Worm (Caenorhabditis elegans) whole organism, L4 larva: ENCODE measurements around the gene ifa-3.

Source experiments
- T20F7.1 ChIP-seq: fragments of 200-800 bp; sonication (Bioruptor generic); optimal IDR thresholded peaks from 2 replicates; lab custom pipeline; 2018; ENCODE audit warnings: mild to moderate bottlenecking, missing genetic modification characterization, missing compliant biosample characterization
- T26A8.4 ChIP-seq: fragments of 200-800 bp; sonication (Bioruptor generic); IDR thresholded peaks from 2 replicates; pipeline ENCODE4 v1.3.6; 2022; ENCODE audit warnings: missing genetic modification characterization, missing compliant biosample characterization
- Y105C5A.15 ChIP-seq: fragments of 200-800 bp; sonication (Bioruptor generic); IDR thresholded peaks from 2 replicates; pipeline ENCODE4 v1.3.6; 2022; ENCODE audit warnings: missing genetic modification characterization, missing compliant biosample characterization
- Y5F2A.4 ChIP-seq: fragments of 200-800 bp; sonication (Bioruptor generic); optimal IDR thresholded peaks from 2 replicates; lab custom pipeline; 2018; ENCODE audit warnings: mild to moderate bottlenecking, missing genetic modification characterization, missing compliant biosample characterization
- Y75B8A.6 ChIP-seq: fragments of 200-800 bp; sonication (Bioruptor generic); IDR thresholded peaks from 2 replicates; pipeline ENCODE4 v1.3.6; 2022; ENCODE audit warnings: missing genetic modification reagents, missing genetic modification characterization, missing compliant biosample characterization
- ama-1 ChIP-seq: fragments of 150-350 bp; optimal IDR thresholded peaks from 2 replicates; lab custom pipeline; 2014; ENCODE audit warnings: inconsistent platforms, mixed read lengths
- arid-1 ChIP-seq: fragments of 200-800 bp; sonication (Bioruptor generic); conservative IDR thresholded peaks from 2 replicates; pipeline ENCODE4 v1.3.6; 2022; ENCODE audit warnings: missing genetic modification reagents, missing genetic modification characterization, missing compliant biosample characterization
- attf-4 ChIP-seq: sonication (generic microtip); optimal IDR thresholded peaks from 3 replicates; lab custom pipeline; 2017; ENCODE audit warnings: missing biosample characterization, missing genetic modification characterization
- ceh-44 ChIP-seq: fragments of 200-800 bp; sonication (Bioruptor generic); IDR thresholded peaks from 2 replicates; pipeline ENCODE4 v1.3.6; 2022; ENCODE audit warnings: missing genetic modification reagents, missing genetic modification characterization, missing compliant biosample characterization
- cey-2 ChIP-seq: sonication (generic microtip); optimal IDR thresholded peaks from 3 replicates; lab custom pipeline; 2017; ENCODE audit warnings: missing genetic modification characterization, mild to moderate bottlenecking, missing compliant biosample characterization, antibody characterized with exemption, borderline replicate concordance; ENCODE audit not compliant: insufficient read depth
- daf-12 ChIP-seq: fragments of 150-350 bp; optimal IDR thresholded peaks from 2 replicates; lab custom pipeline; 2014; ENCODE audit warnings: missing biosample characterization, missing genetic modification reagents, missing genetic modification characterization
- dmd-6 ChIP-seq: fragments of 200-800 bp; sonication (Bioruptor generic); IDR thresholded peaks from 2 replicates; pipeline ENCODE4 v1.3.6; 2022; ENCODE audit warnings: missing genetic modification reagents, missing genetic modification characterization, missing compliant biosample characterization
- dmd-8 ChIP-seq: fragments of 200-800 bp; sonication (Bioruptor generic); IDR thresholded peaks from 2 replicates; pipeline ENCODE4 v1.3.6; 2022; ENCODE audit warnings: missing genetic modification characterization, missing compliant biosample characterization
- duxl-1 ChIP-seq: sonication (generic microtip); optimal IDR thresholded peaks from 2 replicates; lab custom pipeline; 2016; ENCODE audit warnings: mild to moderate bottlenecking, missing genetic modification characterization, moderate library complexity, missing compliant biosample characterization; ENCODE audit not compliant: poor library complexity
- dve-1 ChIP-seq: sonication (generic microtip); optimal IDR thresholded peaks from 2 replicates; lab custom pipeline; 2017; ENCODE audit warnings: antibody characterized with exemption, mild to moderate bottlenecking, missing genetic modification characterization, missing compliant biosample characterization; ENCODE audit not compliant: insufficient read depth
- fos-1 ChIP-seq: fragments of 150-350 bp; optimal IDR thresholded peaks from 2 replicates; lab custom pipeline; 2014; ENCODE audit warnings: missing biosample characterization, missing genetic modification characterization
- hlh-11 ChIP-seq: fragments of 200-800 bp; sonication (Bioruptor generic); optimal IDR thresholded peaks from 2 replicates; lab custom pipeline; 2018; ENCODE audit warnings: mild to moderate bottlenecking, missing genetic modification characterization, missing compliant biosample characterization
- hmg-1.1 ChIP-seq: fragments of 200-800 bp; sonication (Bioruptor generic); IDR thresholded peaks from 2 replicates; pipeline ENCODE4 v1.3.6; 2022; ENCODE audit warnings: missing genetic modification reagents, missing genetic modification characterization, missing compliant biosample characterization
- jun-1 ChIP-seq: fragments of 150-350 bp; optimal IDR thresholded peaks from 2 replicates; lab custom pipeline; 2014; ENCODE audit warnings: missing biosample characterization, missing genetic modification reagents, missing genetic modification characterization
- lim-7 ChIP-seq: fragments of 200-800 bp; sonication (Bioruptor generic); IDR thresholded peaks from 2 replicates; pipeline ENCODE4 v1.3.6; 2022; ENCODE audit warnings: missing genetic modification characterization, missing compliant biosample characterization
- lin-15B ChIP-seq: fragments of 150-350 bp; sonication (generic microtip); optimal IDR thresholded peaks from 3 replicates; lab custom pipeline; 2014; ENCODE audit warnings: missing biosample characterization, missing genetic modification characterization
- lin-38 ChIP-seq: fragments of 200-800 bp; sonication (Bioruptor generic); IDR thresholded peaks from 2 replicates; pipeline ENCODE4 v1.3.6; 2022; ENCODE audit warnings: missing genetic modification reagents, missing genetic modification characterization, missing compliant biosample characterization
- lir-3 ChIP-seq: sonication (generic microtip); optimal IDR thresholded peaks from 2 replicates; lab custom pipeline; 2016; ENCODE audit warnings: mild to moderate bottlenecking, missing genetic modification characterization, missing compliant biosample characterization
- madf-5 ChIP-seq, 2 experiments: fragments of 200-800 bp; sonication (Bioruptor generic); IDR thresholded peaks; 2 replicates each; pipeline ENCODE4 v1.3.6; 2022; ENCODE audit warnings: missing compliant biosample characterization in 2 of 2, missing genetic modification characterization in 2 of 2
- mdl-1 ChIP-seq, 2 experiments: fragments of 150-350 bp in 1 of 2; sonication (generic microtip) in 1 of 2; optimal IDR thresholded peaks; 2 replicates each; lab custom pipeline; 2014 to 2017; ENCODE audit warnings: missing biosample characterization in 2 of 2, missing genetic modification characterization in 2 of 2
- mep-1 ChIP-seq: fragments of 150-350 bp; sonication (generic microtip); optimal IDR thresholded peaks from 3 replicates; lab custom pipeline; 2014; ENCODE audit warnings: missing biosample characterization, missing genetic modification characterization
- mes-2 ChIP-seq: sonication (generic microtip); optimal IDR thresholded peaks from 2 replicates; lab custom pipeline; 2016; ENCODE audit warnings: missing genotype, mild to moderate bottlenecking, missing genetic modification characterization, missing compliant biosample characterization; ENCODE audit not compliant: poor library complexity, severe bottlenecking
- mxl-2 ChIP-seq: fragments of 200-800 bp; sonication (Bioruptor generic); conservative IDR thresholded peaks from 2 replicates; pipeline ENCODE4 v1.3.6; 2022; ENCODE audit warnings: missing genetic modification reagents, missing genetic modification characterization, missing compliant biosample characterization
- mxl-3 ChIP-seq: fragments of 200-800 bp; sonication (Bioruptor generic); optimal IDR thresholded peaks from 2 replicates; lab custom pipeline; 2018; ENCODE audit warnings: mild to moderate bottlenecking, missing genetic modification characterization, missing compliant biosample characterization
- nhr-111 ChIP-seq: fragments of 200-800 bp; sonication (Bioruptor generic); optimal IDR thresholded peaks from 2 replicates; lab custom pipeline; 2018; ENCODE audit warnings: mild to moderate bottlenecking, missing genetic modification characterization, missing compliant biosample characterization
- nhr-28 ChIP-seq: fragments of 150-350 bp; optimal IDR thresholded peaks from 2 replicates; lab custom pipeline; 2014; ENCODE audit warnings: missing biosample characterization, missing genetic modification characterization
- nhr-41 ChIP-seq: fragments of 200-800 bp; sonication (Bioruptor generic); IDR thresholded peaks from 2 replicates; pipeline ENCODE4 v1.3.6; 2022; ENCODE audit warnings: missing genetic modification reagents, missing genetic modification characterization, missing compliant biosample characterization
- nhr-42 ChIP-seq: fragments of 200-800 bp; sonication (Bioruptor generic); IDR thresholded peaks from 2 replicates; pipeline ENCODE4 v1.3.6; 2022; ENCODE audit warnings: missing genetic modification characterization, missing compliant biosample characterization
- nhr-6 ChIP-seq: fragments of 150-350 bp; optimal IDR thresholded peaks from 2 replicates; lab custom pipeline; 2014; ENCODE audit warnings: missing biosample characterization, missing genetic modification characterization
- nhr-76 ChIP-seq: fragments of 150-350 bp; optimal IDR thresholded peaks from 2 replicates; lab custom pipeline; 2014; ENCODE audit warnings: missing biosample characterization, missing genetic modification characterization
- pha-4 ChIP-seq, 2 experiments: fragments of 150-350 bp in 1 of 2; fragments of 200-800 bp in 1 of 2; sonication (Bioruptor generic) in 1 of 2; IDR thresholded peaks in 1 of 2; optimal IDR thresholded peaks in 1 of 2; 2 replicates each; pipeline versions ENCODE4 v1.3.6 to Lab custom; 2014 to 2022; ENCODE audit warnings: missing genetic modification characterization in 2 of 2, missing genetic modification reagents in 2 of 2, missing biosample characterization in 1 of 2, missing compliant biosample characterization in 1 of 2
- pqm-1 ChIP-seq: sonication (generic microtip); optimal IDR thresholded peaks from 2 replicates; lab custom pipeline; 2017; ENCODE audit warnings: missing biosample characterization, missing genetic modification characterization
- saeg-2 ChIP-seq: fragments of 200-800 bp; sonication (Bioruptor generic); IDR thresholded peaks from 2 replicates; pipeline ENCODE4 v1.3.6; 2022; ENCODE audit warnings: missing genetic modification reagents, missing genetic modification characterization, missing compliant biosample characterization
- set-16 ChIP-seq: fragments of 200-800 bp; sonication (Bioruptor generic); IDR thresholded peaks from 2 replicates; pipeline ENCODE4 v1.3.6; 2022; ENCODE audit warnings: missing genetic modification reagents, missing genetic modification characterization, missing compliant biosample characterization
- skn-1 ChIP-seq: fragments of 150-350 bp; optimal IDR thresholded peaks from 2 replicates; lab custom pipeline; 2014; ENCODE audit warnings: missing biosample characterization, missing genetic modification characterization
- spr-1 ChIP-seq: sonication (generic microtip); optimal IDR thresholded peaks from 2 replicates; lab custom pipeline; 2016; ENCODE audit warnings: mild to moderate bottlenecking, missing genetic modification characterization, missing compliant biosample characterization
- spr-3 ChIP-seq: fragments of 200-800 bp; sonication (Bioruptor generic); optimal IDR thresholded peaks from 2 replicates; lab custom pipeline; 2018; ENCODE audit warnings: mild to moderate bottlenecking, missing genetic modification characterization, missing compliant biosample characterization
- tag-97 ChIP-seq: fragments of 200-800 bp; sonication (Bioruptor generic); IDR thresholded peaks from 2 replicates; pipeline ENCODE4 v1.3.6; 2022; ENCODE audit warnings: missing genetic modification characterization, missing compliant biosample characterization
- tra-1 ChIP-seq: fragments of 200-800 bp; sonication (Bioruptor generic); IDR thresholded peaks from 2 replicates; pipeline ENCODE4 v1.3.6; 2022; ENCODE audit warnings: missing genetic modification reagents, missing genetic modification characterization, missing compliant biosample characterization
- zfp-3 ChIP-seq: fragments of 200-800 bp; sonication (Bioruptor generic); conservative IDR thresholded peaks from 2 replicates; pipeline ENCODE4 v1.3.6; 2022; ENCODE audit warnings: missing genetic modification reagents, missing genetic modification characterization, missing compliant biosample characterization
- zip-11 ChIP-seq: fragments of 200-800 bp; sonication (Bioruptor generic); IDR thresholded peaks from 2 replicates; pipeline ENCODE4 v1.3.6; 2022; ENCODE audit warnings: missing genetic modification characterization, missing compliant biosample characterization
- zip-2 ChIP-seq: fragments of 150-350 bp; optimal IDR thresholded peaks from 2 replicates; lab custom pipeline; 2014; ENCODE audit warnings: missing biosample characterization, missing genetic modification characterization
- ztf-11 ChIP-seq: fragments of 150-350 bp; optimal IDR thresholded peaks from 2 replicates; lab custom pipeline; 2014; ENCODE audit warnings: missing biosample characterization, missing genetic modification characterization
- ztf-7 ChIP-seq: fragments of 150-350 bp; optimal IDR thresholded peaks from 2 replicates; lab custom pipeline; 2014; ENCODE audit warnings: missing biosample characterization, missing genetic modification characterization

Gene ifa-3

DNA sequence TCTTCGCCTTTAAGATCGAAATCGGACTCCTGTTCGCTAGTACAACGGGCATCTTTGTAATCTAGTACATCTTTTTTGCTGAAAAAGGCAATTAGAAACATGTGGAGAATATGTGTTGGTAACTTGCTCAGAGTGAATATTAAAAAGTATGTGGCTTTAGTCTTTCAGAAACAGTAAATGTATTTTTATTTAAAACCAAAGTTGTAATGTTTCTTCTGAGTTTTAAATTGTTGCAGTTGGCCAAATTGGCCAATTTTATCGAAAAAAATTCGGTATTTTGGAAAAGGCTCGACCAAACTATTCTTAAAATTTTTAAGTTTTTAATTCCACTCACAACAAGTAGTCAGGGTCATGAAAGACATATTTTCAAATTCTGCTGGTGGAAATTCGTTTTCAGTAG is 13.2 kb upstream of the ifa-3 start, which contains the start of gene F52E10.2 (continued):
- no peak for TF ChIP-seq dmd-6 (GFP tag; lab: Robert Waterston, UW)

DNA sequence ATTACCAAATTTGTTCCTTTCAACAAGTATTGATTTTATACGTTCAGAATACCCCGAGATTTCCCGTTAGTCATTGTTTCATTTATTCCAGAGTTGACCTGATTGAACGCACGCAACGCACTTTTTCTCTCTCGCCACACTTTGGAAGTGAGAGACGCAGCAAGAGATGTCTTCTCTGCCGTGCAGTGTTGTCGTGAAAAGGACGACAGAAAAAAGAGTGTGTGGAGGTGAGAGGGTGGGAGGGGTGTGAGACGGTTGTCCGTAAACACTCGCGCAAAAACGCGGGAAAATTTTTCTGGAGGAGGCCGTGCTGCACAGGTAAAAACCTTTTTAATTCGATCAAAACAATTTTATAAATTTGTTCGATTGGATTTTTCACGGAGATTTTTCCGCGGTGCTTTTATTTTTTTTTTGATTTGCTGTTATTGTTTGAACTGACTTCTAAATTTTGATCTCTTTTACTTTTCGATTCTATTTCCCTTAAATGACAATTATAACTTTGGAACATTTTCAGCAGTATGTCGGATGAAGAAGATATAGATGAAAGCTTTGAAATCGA is 5.5 kb upstream of the ifa-3 start, which contains the start of gene sdc-1:
Gene sdc-1 (plus strand): TSS at position 509 of the 559 bp plus-strand sequence.
- TF ChIP-seq attf-4 (tag; lab: Kevin White, UChicago) (no peak), lin-15B (tag; lab: Kevin White, UChicago) (no peak), daf-12 (no peak), jun-1 (tag; lab: Kevin White, UChicago) (no peak), T26A8.4 (GFP tag; lab: Robert Waterston, UW) (no peak), nhr-6 (tag; lab: Kevin White, UChicago) (peak; percentile 52), ceh-44 (GFP tag; lab: Robert Waterston, UW) (no peak), fos-1 (tag; lab: Kevin White, UChicago) (no peak), pha-4 (GFP tag; IDR thresholded peaks at IDR 0.05; lab: Robert Waterston, UW) (no peak), pha-4 (tag; optimal IDR thresholded peaks at IDR 0.05; lab: Kevin White, UChicago) (peak; percentile 30), duxl-1 (tag; lab: Kevin White, UChicago) (no peak), lir-3 (no peak), skn-1 (no peak), set-16 (GFP tag; lab: Robert Waterston, UW) (peak; percentile 19; the same call in 1 of the 2 replicates), spr-1 (no peak), madf-5 (GFP tag; IDR thresholded peaks at IDR 0.05; lab: Robert Waterston, UW) (no peak), mes-2 (tag; lab: Kevin White, UChicago) (peak; percentile 60), pqm-1 (tag; lab: Kevin White, UChicago) (no peak), nhr-28 (tag; lab: Kevin White, UChicago) (peak; percentile 20), nhr-76 (tag; lab: Kevin White, UChicago) (no peak), hmg-1.1 (GFP tag; lab: Robert Waterston, UW) (peak; percentile 51; the same call in 1 of the 2 replicates), spr-3 (GFP tag; lab: Kevin White, UChicago) (no peak), ztf-7 (tag; lab: Kevin White, UChicago) (no peak), cey-2 (tag; lab: Kevin White, UChicago) (no peak), hlh-11 (tag; lab: Kevin White, UChicago) (peak; percentile 62), zfp-3 (GFP tag; lab: Robert Waterston, UW) (no peak), Y105C5A.15 (GFP tag; lab: Robert Waterston, UW) (no peak), nhr-41 (GFP tag; lab: Robert Waterston, UW) (no peak), tag-97 (GFP tag; lab: Robert Waterston, UW) (no peak), dve-1 (tag; lab: Kevin White, UChicago) (peak; percentile 28), mxl-2 (GFP tag; lab: Robert Waterston, UW) (no peak), zip-2 (no peak), saeg-2 (no peak), dmd-8 (GFP tag; lab: Robert Waterston, UW) (no peak), mep-1 (tag; lab: Kevin White, UChicago) (peak; percentile 67), Y75B8A.6 (GFP tag; lab: Robert Waterston, UW) (no peak), nhr-42 (GFP tag; lab: Robert Waterston, UW) (no peak), nhr-111 (GFP tag; lab: Kevin White, UChicago) (no peak), Y5F2A.4 (GFP tag; lab: Kevin White, UChicago) (no peak), ztf-11 (tag; lab: Kevin White, UChicago) (no peak), T20F7.1 (GFP tag; lab: Kevin White, UChicago) (no peak), zip-11 (GFP tag; lab: Robert Waterston, UW) (no peak), lim-7 (no peak), mxl-3 (peak; percentile 30), lin-38 (GFP tag; lab: Robert Waterston, UW) (no peak), arid-1 (GFP tag; lab: Robert Waterston, UW) (no peak), tra-1 (GFP tag; lab: Robert Waterston, UW) (no peak), mdl-1 (tag; optimal IDR thresholded peaks at IDR 0.05; lab: Kevin White, UChicago) (peak; percentile 6 to 68), ama-1 (no peak)
